Worm (Caenorhabditis elegans) whole organism, young adult: ENCODE data around the gene Y62E10A.6.
A peak's percentile ranks its signal among the peaks of the same experiment; 100 is the strongest.

Source experiments
- B0035.1 ChIP-seq: sonication (generic microtip); optimal IDR thresholded peaks from 2 replicates; lab custom pipeline; 2016; ENCODE audit warnings: missing genetic modification characterization, mild to moderate bottlenecking, missing compliant biosample characterization, missing genotype, missing genetic modification reagents
- C17E4.6 ChIP-seq: fragments of 200-800 bp; sonication (Bioruptor generic); IDR thresholded peaks from 2 replicates; pipeline ENCODE4 v1.3.6; 2022; ENCODE audit warnings: missing genetic modification reagents, missing genetic modification characterization, missing compliant biosample characterization
- F22D6.2 ChIP-seq: sonication (generic microtip); optimal IDR thresholded peaks from 2 replicates; lab custom pipeline; 2016; ENCODE audit warnings: mild to moderate bottlenecking, missing genetic modification characterization, missing compliant biosample characterization
- F23B12.7 ChIP-seq: sonication (generic microtip); optimal IDR thresholded peaks from 2 replicates; lab custom pipeline; 2017; ENCODE audit warnings: missing genetic modification characterization, mild to moderate bottlenecking, missing compliant biosample characterization, antibody characterized with exemption, moderate library complexity; ENCODE audit not compliant: insufficient read depth
- F33H1.4 ChIP-seq: fragments of 200-800 bp; sonication (Bioruptor generic); IDR thresholded peaks from 2 replicates; pipeline ENCODE4 v1.3.6; 2022; ENCODE audit warnings: missing genetic modification reagents, missing genetic modification characterization, missing compliant biosample characterization
- F52B5.7 ChIP-seq: sonication (generic microtip); optimal IDR thresholded peaks from 2 replicates; lab custom pipeline; 2016; ENCODE audit warnings: mild to moderate bottlenecking, missing genetic modification characterization, missing compliant biosample characterization
- F57A8.1 ChIP-seq: fragments of 200-800 bp; sonication (Bioruptor generic); optimal IDR thresholded peaks from 2 replicates; lab custom pipeline; 2018; ENCODE audit warnings: mild to moderate bottlenecking, missing genetic modification characterization, moderate library complexity, missing compliant biosample characterization
- T07F8.4 ChIP-seq: sonication (generic microtip); optimal IDR thresholded peaks from 2 replicates; lab custom pipeline; 2016; ENCODE audit warnings: mild to moderate bottlenecking, missing genetic modification characterization, moderate library complexity, missing compliant biosample characterization
- Y56A3A.18 ChIP-seq: fragments of 200-800 bp; sonication (Bioruptor generic); IDR thresholded peaks from 2 replicates; pipeline ENCODE4 v1.3.6; 2022; ENCODE audit warnings: missing genetic modification reagents, missing genetic modification characterization, missing compliant biosample characterization
- Y67H2A.10 ChIP-seq: fragments of 200-800 bp; sonication (Bioruptor generic); conservative IDR thresholded peaks from 2 replicates; pipeline ENCODE4 v1.3.6; 2022; ENCODE audit warnings: missing genetic modification reagents, missing genetic modification characterization, missing compliant biosample characterization
- atf-7 ChIP-seq: sonication (generic microtip); optimal IDR thresholded peaks from 2 replicates; lab custom pipeline; 2017; ENCODE audit warnings: mild to moderate bottlenecking, missing genetic modification characterization, missing compliant biosample characterization
- athp-1 ChIP-seq: sonication (generic microtip); optimal IDR thresholded peaks from 2 replicates; lab custom pipeline; 2017; ENCODE audit warnings: mild to moderate bottlenecking, missing genetic modification characterization, missing compliant biosample characterization
- bed-2 ChIP-seq: fragments of 200-800 bp; sonication (Bioruptor generic); IDR thresholded peaks from 2 replicates; pipeline ENCODE4 v1.3.6; 2022; ENCODE audit warnings: missing genetic modification reagents, missing genetic modification characterization, missing compliant biosample characterization
- ccch-3 ChIP-seq: fragments of 200-800 bp; sonication (Bioruptor generic); optimal IDR thresholded peaks from 2 replicates; lab custom pipeline; 2018; ENCODE audit warnings: mild to moderate bottlenecking, missing genetic modification characterization, missing compliant biosample characterization
- dox-1 ChIP-seq: fragments of 200-800 bp; sonication (Bioruptor generic); IDR thresholded peaks from 2 replicates; pipeline ENCODE4 v1.3.6; 2022; ENCODE audit warnings: missing genetic modification reagents, missing genetic modification characterization, missing compliant biosample characterization
- dpff-1 ChIP-seq: sonication (generic microtip); optimal IDR thresholded peaks from 2 replicates; lab custom pipeline; 2017; ENCODE audit warnings: mild to moderate bottlenecking, missing genetic modification characterization, missing compliant biosample characterization
- egl-18 ChIP-seq: fragments of 200-800 bp; sonication (Bioruptor generic); IDR thresholded peaks from 2 replicates; pipeline ENCODE4 v1.3.6; 2022; ENCODE audit warnings: missing genetic modification reagents, missing genetic modification characterization, missing compliant biosample characterization
- egl-44 ChIP-seq: fragments of 200-800 bp; sonication (Bioruptor generic); IDR thresholded peaks from 2 replicates; pipeline ENCODE4 v1.3.6; 2022; ENCODE audit warnings: missing genetic modification reagents, missing genetic modification characterization, missing compliant biosample characterization
- egrh-3 ChIP-seq: fragments of 200-800 bp; sonication (Bioruptor generic); IDR thresholded peaks from 2 replicates; pipeline ENCODE4 v1.3.6; 2022; ENCODE audit warnings: missing genetic modification reagents, missing genetic modification characterization, missing compliant biosample characterization
- ekl-4 ChIP-seq: fragments of 200-800 bp; sonication (Bioruptor generic); IDR thresholded peaks from 2 replicates; pipeline ENCODE4 v1.3.6; 2022; ENCODE audit warnings: missing genetic modification reagents, missing genetic modification characterization, missing compliant biosample characterization
- him-1 ChIP-seq: sonication (generic microtip); optimal IDR thresholded peaks from 2 replicates; lab custom pipeline; 2016; ENCODE audit warnings: missing genotype, missing genetic modification reagents, missing genetic modification characterization, missing compliant biosample characterization
- hlh-12 ChIP-seq: sonication (generic microtip); optimal IDR thresholded peaks from 2 replicates; lab custom pipeline; 2016; ENCODE audit warnings: missing genetic modification characterization, missing compliant biosample characterization
- hlh-26 ChIP-seq: fragments of 200-800 bp; sonication (Bioruptor generic); conservative IDR thresholded peaks from 2 replicates; pipeline ENCODE4 v1.3.6; 2022; ENCODE audit warnings: missing genetic modification reagents, missing genetic modification characterization, missing compliant biosample characterization
- hmg-1.2 ChIP-seq: fragments of 200-800 bp; sonication (Bioruptor generic); IDR thresholded peaks from 2 replicates; pipeline ENCODE4 v1.3.6; 2022; ENCODE audit warnings: missing genetic modification reagents, missing genetic modification characterization, missing compliant biosample characterization
- hmg-20 ChIP-seq: fragments of 200-800 bp; sonication (Bioruptor generic); IDR thresholded peaks from 2 replicates; pipeline ENCODE4 v1.3.6; 2022; ENCODE audit warnings: missing genetic modification reagents, missing genetic modification characterization, missing compliant biosample characterization
- hsf-1 ChIP-seq: fragments of 200-800 bp; sonication (Bioruptor generic); IDR thresholded peaks from 2 replicates; pipeline ENCODE4 v1.3.6; 2022; ENCODE audit warnings: missing genetic modification reagents, missing genetic modification characterization, missing compliant biosample characterization
- let-526 ChIP-seq: fragments of 200-800 bp; sonication (Bioruptor generic); IDR thresholded peaks from 2 replicates; pipeline ENCODE4 v1.3.6; 2022; ENCODE audit warnings: missing genetic modification reagents, missing genetic modification characterization, missing compliant biosample characterization
- lin-35 ChIP-seq, 3 experiments: fragments of 150-350 bp in 2 of 3; sonication (generic microtip) in 1 of 3; optimal IDR thresholded peaks; 2 replicates each; lab custom pipeline; 2014 to 2018; ENCODE audit warnings: missing biosample characterization in 3 of 3, missing genetic modification characterization in 3 of 3, missing genetic modification reagents in 3 of 3
- lir-1 ChIP-seq: fragments of 200-800 bp; sonication (Bioruptor generic); conservative IDR thresholded peaks from 2 replicates; pipeline ENCODE4 v1.3.6; 2022; ENCODE audit warnings: missing genetic modification reagents, missing genetic modification characterization, missing compliant biosample characterization
- lsl-1 ChIP-seq: fragments of 200-800 bp; sonication (Bioruptor generic); optimal IDR thresholded peaks from 2 replicates; lab custom pipeline; 2018; ENCODE audit warnings: mild to moderate bottlenecking, missing genetic modification characterization, moderate library complexity, missing compliant biosample characterization
- madf-10 ChIP-seq: sonication (generic microtip); optimal IDR thresholded peaks from 2 replicates; lab custom pipeline; 2016; ENCODE audit warnings: mild to moderate bottlenecking, missing genetic modification characterization, missing compliant biosample characterization
- madf-6 ChIP-seq: fragments of 200-800 bp; sonication (Bioruptor generic); IDR thresholded peaks from 2 replicates; pipeline ENCODE4 v1.3.6; 2022; ENCODE audit warnings: missing genetic modification reagents, missing genetic modification characterization, missing compliant biosample characterization
- madf-8 ChIP-seq: fragments of 200-800 bp; sonication (Bioruptor generic); conservative IDR thresholded peaks from 2 replicates; pipeline ENCODE4 v1.3.6; 2022; ENCODE audit warnings: missing genetic modification reagents, missing genetic modification characterization, missing compliant biosample characterization
- mel-28 ChIP-seq: sonication (generic microtip); optimal IDR thresholded peaks from 2 replicates; lab custom pipeline; 2016; ENCODE audit warnings: borderline replicate concordance, mild to moderate bottlenecking, missing genetic modification characterization, missing compliant biosample characterization
- mes-4 ChIP-seq: sonication (generic microtip); optimal IDR thresholded peaks from 2 replicates; lab custom pipeline; 2016; ENCODE audit warnings: missing genotype, missing genetic modification characterization, missing compliant biosample characterization
- nhr-120 ChIP-seq: fragments of 200-800 bp; sonication (Bioruptor generic); IDR thresholded peaks from 2 replicates; pipeline ENCODE4 v1.3.6; 2022; ENCODE audit warnings: missing genetic modification characterization, missing compliant biosample characterization
- nhr-179 ChIP-seq: sonication (generic microtip); optimal IDR thresholded peaks from 2 replicates; lab custom pipeline; 2016; ENCODE audit warnings: mild to moderate bottlenecking, missing genetic modification characterization, missing compliant biosample characterization
- pbrm-1 ChIP-seq: fragments of 200-800 bp; sonication (Bioruptor generic); IDR thresholded peaks from 2 replicates; pipeline ENCODE4 v1.3.6; 2022; ENCODE audit warnings: missing genetic modification reagents, missing genetic modification characterization, missing compliant biosample characterization
- rec-8 ChIP-seq, 2 experiments: sonication (generic microtip); optimal IDR thresholded peaks; 2 replicates each; lab custom pipeline; 2016; ENCODE audit warnings: mild to moderate bottlenecking in 2 of 2, missing genetic modification characterization in 2 of 2, missing genetic modification reagents in 2 of 2, missing genotype in 2 of 2, missing biosample characterization in 1 of 2, missing compliant biosample characterization in 1 of 2, moderate library complexity in 1 of 2
- repo-1 ChIP-seq: sonication (generic microtip); optimal IDR thresholded peaks from 2 replicates; lab custom pipeline; 2017; ENCODE audit warnings: mild to moderate bottlenecking, missing genetic modification characterization, missing compliant biosample characterization
- rpc-1 ChIP-seq, 2 experiments: fragments of 150-350 bp in 1 of 2; sonication (generic microtip) in 1 of 2; optimal IDR thresholded peaks; 2 replicates each; lab custom pipeline; 2014 to 2018; ENCODE audit warnings: missing biosample characterization in 1 of 2, missing genetic modification characterization in 1 of 2, missing genetic modification reagents in 1 of 2, missing genotype in 1 of 2
- sdz-38 ChIP-seq: sonication (generic microtip); optimal IDR thresholded peaks from 2 replicates; lab custom pipeline; 2016; ENCODE audit warnings: missing genotype, missing genetic modification characterization, missing compliant biosample characterization
- snpc-3.4 ChIP-seq: sonication (generic microtip); optimal IDR thresholded peaks from 2 replicates; lab custom pipeline; 2017; ENCODE audit warnings: missing genetic modification characterization, mild to moderate bottlenecking, missing compliant biosample characterization, antibody characterized with exemption, moderate library complexity, missing genotype, missing genetic modification reagents
- somi-1 ChIP-seq: fragments of 200-800 bp; sonication (Bioruptor generic); optimal IDR thresholded peaks from 2 replicates; lab custom pipeline; 2018; ENCODE audit warnings: mild to moderate bottlenecking, missing genetic modification characterization, missing compliant biosample characterization
- sptf-2 ChIP-seq: fragments of 200-800 bp; sonication (Bioruptor generic); optimal IDR thresholded peaks from 2 replicates; lab custom pipeline; 2018; ENCODE audit warnings: mild to moderate bottlenecking, missing genetic modification characterization, missing compliant biosample characterization
- tbx-9 ChIP-seq: sonication (generic microtip); optimal IDR thresholded peaks from 2 replicates; lab custom pipeline; 2016; ENCODE audit warnings: borderline replicate concordance, missing genetic modification characterization, inconsistent platforms, missing compliant biosample characterization
- ztf-26 ChIP-seq: sonication (generic microtip); optimal IDR thresholded peaks from 2 replicates; lab custom pipeline; 2017; ENCODE audit warnings: missing genetic modification characterization, missing compliant biosample characterization
- ztf-6 ChIP-seq: fragments of 200-800 bp; sonication (Bioruptor generic); IDR thresholded peaks from 2 replicates; pipeline ENCODE4 v1.3.6; 2022; ENCODE audit warnings: missing genetic modification reagents, missing genetic modification characterization, missing compliant biosample characterization

Gene Y62E10A.6

DNA sequence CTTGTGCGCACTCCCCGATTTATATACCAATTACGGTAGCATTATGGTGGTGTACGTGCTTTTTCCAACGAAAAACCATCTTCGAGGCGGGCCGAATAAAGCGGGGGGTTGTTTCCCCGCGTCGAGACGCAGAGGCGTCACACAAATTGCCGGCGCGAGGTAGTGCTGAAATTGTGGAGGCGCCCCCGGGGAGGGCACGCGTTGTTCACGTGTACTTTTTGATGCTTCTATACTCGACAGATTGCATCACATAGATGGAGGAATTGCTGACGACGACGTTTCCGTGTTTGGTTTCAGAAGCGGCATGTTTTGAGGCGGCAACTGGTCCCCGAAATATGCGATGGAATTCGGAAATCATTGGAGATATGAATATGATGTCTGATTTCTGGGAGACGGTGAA, 23.5 kb downstream of the Y62E10A.6 start (continued):
- TF ChIP-seq rec-8 (tag; optimal IDR thresholded peaks at IDR 0.05; lab: Kevin White, UChicago) (no peak), hsf-1 (GFP tag; lab: Robert Waterston, UW) (no peak), lsl-1 (GFP tag; lab: Kevin White, UChicago) (no peak), egrh-3 (GFP tag; lab: Robert Waterston, UW) (0 out of 2 replicates have a peak, but pooled peaks have one; percentile 27), Y56A3A.18 (GFP tag; lab: Robert Waterston, UW) (0 out of 2 replicates have a peak, but pooled peaks have one; percentile 43), sptf-2 (GFP tag; lab: Kevin White, UChicago) (no peak), dox-1 (GFP tag; lab: Robert Waterston, UW) (peak; percentile 62; the same call in 1 of the 2 replicates), lin-35 (GFP tag; optimal IDR thresholded peaks at IDR 0.05; lab: Kevin White, UChicago) (peak in 1 of 3 experiments; percentile 37), B0035.1 (tag; lab: Kevin White, UChicago) (no peak), Y67H2A.10 (GFP tag; lab: Robert Waterston, UW) (no peak), F57A8.1 (GFP tag; lab: Kevin White, UChicago) (no peak), atf-7 (peak; percentile 82), ekl-4 (no peak), madf-8 (GFP tag; lab: Robert Waterston, UW) (no peak), bed-2 (no peak), snpc-3.4 (no peak), madf-10 (tag; lab: Kevin White, UChicago) (peak; percentile 33), hmg-1.2 (GFP tag; lab: Robert Waterston, UW) (peak; percentile 89), F22D6.2 (peak; percentile 19), F33H1.4 (GFP tag; lab: Robert Waterston, UW) (no peak), ccch-3 (no peak), somi-1 (GFP tag; lab: Kevin White, UChicago) (peak; percentile 85), C17E4.6 (GFP tag; lab: Robert Waterston, UW) (peak; percentile 65; the same call in 1 of the 2 replicates), athp-1 (tag; lab: Kevin White, UChicago) (no peak), tbx-9 (tag; lab: Kevin White, UChicago) (no peak), mel-28 (no peak), let-526 (GFP tag; lab: Robert Waterston, UW) (no peak), nhr-179 (tag; lab: Kevin White, UChicago) (no peak), pbrm-1 (GFP tag; lab: Robert Waterston, UW) (peak; percentile 49; the same call in 1 of the 2 replicates), F23B12.7 (tag; lab: Kevin White, UChicago) (no peak), hlh-12 (no peak), ztf-6 (GFP tag; lab: Robert Waterston, UW) (0 out of 2 replicates have a peak, but pooled peaks have one; percentile 74), F52B5.7 (tag; lab: Kevin White, UChicago) (no peak), hmg-20 (GFP tag; lab: Robert Waterston, UW) (no peak), madf-6 (GFP tag; lab: Robert Waterston, UW) (no peak), ztf-26 (tag; lab: Kevin White, UChicago) (peak; percentile 89), lir-1 (peak; percentile 44; the same call in 1 of the 2 replicates), him-1 (tag; lab: Kevin White, UChicago) (no peak), mes-4 (no peak), T07F8.4 (tag; lab: Kevin White, UChicago) (no peak), dpff-1 (tag; lab: Kevin White, UChicago) (no peak), sdz-38 (tag; lab: Kevin White, UChicago) (no peak), rpc-1 (optimal IDR thresholded peaks at IDR 0.05; lab: Kevin White, UChicago) (no peak), rpc-1 (tag; optimal IDR thresholded peaks at IDR 0.05; lab: Kevin White, UChicago) (no peak), egl-18 (GFP tag; lab: Robert Waterston, UW) (no peak), hlh-26 (GFP tag; lab: Robert Waterston, UW) (no peak), repo-1 (peak; percentile 51), nhr-120 (GFP tag; lab: Robert Waterston, UW) (no peak), egl-44 (GFP tag; lab: Robert Waterston, UW) (peak; percentile 58)
